Worm (Caenorhabditis elegans) whole organism, L4 larva: ENCODE data around the gene R07H5.16.

Source experiments
- Y5F2A.4 ChIP-seq: fragments of 200-800 bp; sonication (Bioruptor generic); optimal IDR thresholded peaks from 2 replicates; lab custom pipeline; 2018; ENCODE audit warnings: mild to moderate bottlenecking, missing genetic modification characterization, missing compliant biosample characterization
- ces-1 ChIP-seq: fragments of 150-350 bp; sonication (generic microtip); optimal IDR thresholded peaks from 4 replicates; lab custom pipeline; 2014; ENCODE audit warnings: missing biosample characterization, missing genetic modification reagents, missing genetic modification characterization
- nhr-25 ChIP-seq: sonication (generic microtip); optimal IDR thresholded peaks from 2 replicates; lab custom pipeline; 2017; ENCODE audit warnings: missing genetic modification characterization, mild to moderate bottlenecking, missing compliant biosample characterization, antibody characterized with exemption, moderate library complexity, borderline replicate concordance; ENCODE audit not compliant: insufficient read depth
- skn-1 ChIP-seq: fragments of 150-350 bp; optimal IDR thresholded peaks from 2 replicates; lab custom pipeline; 2014; ENCODE audit warnings: missing biosample characterization, missing genetic modification characterization

DNA sequence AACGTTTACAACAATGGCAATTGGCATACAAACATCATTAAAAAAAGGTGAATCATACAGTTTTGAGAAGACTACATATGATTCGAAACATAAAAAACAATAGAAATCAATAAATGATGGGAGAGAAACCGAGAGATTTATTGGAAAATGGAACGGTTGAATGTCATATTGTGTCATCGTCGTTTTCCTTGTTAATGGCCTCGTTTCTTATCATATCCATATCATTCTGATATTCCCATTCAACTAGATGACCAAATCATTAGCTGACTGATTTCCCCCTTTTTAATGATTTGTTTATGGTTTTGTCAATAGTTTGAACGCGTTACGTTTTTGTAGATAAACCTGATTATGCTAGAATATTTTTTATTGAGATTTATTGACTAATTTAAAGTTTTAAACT, 24.4 kb upstream of the R07H5.16 start:
- no peak for TF ChIP-seq Y5F2A.4 (GFP tag; lab: Kevin White, UChicago)
- TF ChIP-seq ces-1 (GFP tag; lab: Kevin White, UChicago), result no peak
- TF ChIP-seq nhr-25 (tag; lab: Kevin White, UChicago), result no peak
- TF ChIP-seq skn-1 (tag; lab: Kevin White, UChicago), result no peak
